Worm (Caenorhabditis elegans) whole organism, L3 larva: ENCODE results near the gene jac-1.

Experiments
- aly-2 ChIP-seq: fragments of 150-350 bp; optimal IDR thresholded peaks from 2 replicates; lab custom pipeline; 2014; ENCODE audit warnings: missing biosample characterization, missing genetic modification characterization
- ceh-82 ChIP-seq: fragments of 150-350 bp; optimal IDR thresholded peaks from 2 replicates; lab custom pipeline; 2014; ENCODE audit warnings: missing biosample characterization, missing genetic modification characterization
- daf-12 ChIP-seq: fragments of 150-350 bp; optimal IDR thresholded peaks from 2 replicates; lab custom pipeline; 2014; ENCODE audit warnings: missing biosample characterization, missing genetic modification reagents, missing genetic modification characterization
- lin-15B ChIP-seq: fragments of 150-350 bp; optimal IDR thresholded peaks from 2 replicates; lab custom pipeline; 2014; ENCODE audit warnings: missing biosample characterization, missing genetic modification characterization
- mdl-1 ChIP-seq: fragments of 150-350 bp; optimal IDR thresholded peaks from 2 replicates; lab custom pipeline; 2014; ENCODE audit warnings: missing biosample characterization, missing genetic modification characterization
- nfya-1 ChIP-seq: sonication (generic microtip); optimal IDR thresholded peaks from 2 replicates; lab custom pipeline; 2017; ENCODE audit warnings: missing genetic modification characterization, mild to moderate bottlenecking, missing compliant biosample characterization, antibody characterized with exemption, moderate library complexity; ENCODE audit not compliant: insufficient read depth
- nhr-11 ChIP-seq: fragments of 150-350 bp; optimal IDR thresholded peaks from 2 replicates; lab custom pipeline; 2014; ENCODE audit warnings: missing biosample characterization, missing genetic modification characterization
- nhr-12 ChIP-seq: fragments of 150-350 bp; optimal IDR thresholded peaks from 2 replicates; lab custom pipeline; 2014; ENCODE audit warnings: missing biosample characterization, missing genetic modification characterization
- nhr-25 ChIP-seq: sonication (generic microtip); optimal IDR thresholded peaks from 2 replicates; lab custom pipeline; 2017; ENCODE audit warnings: missing biosample characterization, missing genetic modification characterization
- nhr-43 ChIP-seq: sonication (generic microtip); optimal IDR thresholded peaks from 2 replicates; lab custom pipeline; 2016; ENCODE audit warnings: mild to moderate bottlenecking, missing genetic modification characterization, missing compliant biosample characterization; ENCODE audit not compliant: poor library complexity, severe bottlenecking
- skn-1 ChIP-seq: fragments of 150-350 bp; optimal IDR thresholded peaks from 2 replicates; lab custom pipeline; 2014; ENCODE audit warnings: missing biosample characterization, missing genetic modification characterization
- tbx-2 ChIP-seq: sonication (generic microtip); optimal IDR thresholded peaks from 2 replicates; lab custom pipeline; 2016; ENCODE audit warnings: mild to moderate bottlenecking, missing genetic modification characterization, missing compliant biosample characterization
- unc-62 ChIP-seq: fragments of 150-350 bp; sonication (generic microtip); optimal IDR thresholded peaks from 4 replicates; lab custom pipeline; 2014; ENCODE audit warnings: missing biosample characterization, missing genetic modification reagents, missing genetic modification characterization
- ztf-4 ChIP-seq: fragments of 150-350 bp; optimal IDR thresholded peaks from 2 replicates; lab custom pipeline; 2014; ENCODE audit warnings: missing biosample characterization, missing genetic modification characterization

DNA sequence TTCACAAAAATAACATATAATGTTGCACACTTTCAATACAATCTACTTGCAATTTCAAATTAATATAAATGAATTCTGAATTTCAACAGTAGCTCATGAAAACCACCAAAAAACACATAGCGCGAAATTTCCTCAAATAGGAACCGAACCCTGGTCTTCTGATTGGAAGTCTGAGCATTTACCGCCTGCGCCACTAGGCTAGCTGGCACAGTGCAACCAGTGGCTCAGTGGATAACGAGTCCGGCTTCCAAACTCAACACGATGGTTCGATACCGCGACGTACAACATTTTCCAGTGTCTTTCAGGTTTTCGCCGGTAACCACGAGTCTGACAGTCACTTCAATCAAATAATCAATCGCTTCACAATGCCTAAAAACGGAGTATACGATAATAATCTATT, 73.0 kb downstream of the jac-1 start:
- TF ChIP-seq nhr-11 (tag; lab: Kevin White, UChicago) = no peak
- no peak for TF ChIP-seq daf-12 (tag; lab: Kevin White, UChicago)
- TF ChIP-seq nhr-12 (tag; lab: Kevin White, UChicago) = no peak
- TF ChIP-seq skn-1 = no peak
- TF ChIP-seq nfya-1 (tag; lab: Kevin White, UChicago) = no peak
- no peak for TF ChIP-seq unc-62
- no peak for TF ChIP-seq ceh-82
- TF ChIP-seq ztf-4 = no peak
- TF ChIP-seq nhr-43 (tag; lab: Kevin White, UChicago) = no peak
- TF ChIP-seq aly-2 (tag; lab: Kevin White, UChicago) = no peak
- no peak for TF ChIP-seq nhr-25 (tag; lab: Kevin White, UChicago)
- no peak for TF ChIP-seq mdl-1 (tag; lab: Kevin White, UChicago)
- no peak for TF ChIP-seq lin-15B
- TF ChIP-seq tbx-2 = no peak
